Fruit fly (Drosophila melanogaster) Kc167 (cell line): Measurements from ENCODE around the gene CG12783.

Source experiments
- Myc ChIP-seq: fragments of >200 bp; optimal IDR thresholded peaks from 2 replicates; lab custom pipeline; 2017; ENCODE audit warnings: missing external identifiers
- Sin3A ChIP-seq: fragments of >200 bp; optimal IDR thresholded peaks from 2 replicates; lab custom pipeline; 2018; ENCODE audit warnings: missing external identifiers
- h ChIP-seq: fragments of >200 bp; optimal IDR thresholded peaks from 3 replicates; lab custom pipeline; 2018; ENCODE audit warnings: missing external identifiers
- insv ChIP-seq: fragments of >200 bp; optimal IDR thresholded peaks from 3 replicates; lab custom pipeline; 2018; ENCODE audit warnings: missing external identifiers
- psq ChIP-seq: fragments of >200 bp; optimal IDR thresholded peaks from 2 replicates; lab custom pipeline; 2017; ENCODE audit warnings: missing external identifiers
- ttk ChIP-seq: sonication (Bioruptor generic); optimal IDR thresholded peaks from 2 replicates; lab custom pipeline; 2017; ENCODE audit warnings: missing external identifiers

The CG12783 gene

DNA sequence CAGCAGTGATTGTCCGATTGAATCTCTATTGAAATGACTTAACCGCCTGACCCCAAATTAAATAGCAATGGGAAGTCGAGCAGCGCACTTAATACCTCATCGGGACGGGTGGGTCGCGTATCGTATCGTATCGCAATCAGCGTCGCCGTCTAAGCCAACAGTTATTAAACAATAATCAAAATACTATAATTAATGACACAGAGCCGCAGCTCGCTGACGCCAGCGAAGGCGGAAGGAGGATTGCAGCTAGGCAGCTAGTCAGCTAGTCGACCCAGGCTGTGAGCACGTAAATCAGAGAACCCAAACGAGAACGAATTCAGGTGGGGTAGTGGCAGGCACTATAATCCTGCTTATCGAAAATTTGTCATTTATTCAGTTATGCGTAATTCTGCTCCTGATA lies 4.3 kb downstream of the CG12783 start, which contains the start of gene NPF:
TSS of gene NPF (plus strand) at position 301 of the 400 bp plus-strand sequence.
- no peak for TF ChIP-seq h (lab: Kevin White, UChicago)
- no peak for TF ChIP-seq Sin3A
- no peak for TF ChIP-seq ttk (lab: Kevin White, UChicago)
- TF ChIP-seq Myc (lab: Kevin White, UChicago), result no peak
- TF ChIP-seq psq (lab: Kevin White, UChicago), result no peak
- no peak for TF ChIP-seq insv

DNA sequence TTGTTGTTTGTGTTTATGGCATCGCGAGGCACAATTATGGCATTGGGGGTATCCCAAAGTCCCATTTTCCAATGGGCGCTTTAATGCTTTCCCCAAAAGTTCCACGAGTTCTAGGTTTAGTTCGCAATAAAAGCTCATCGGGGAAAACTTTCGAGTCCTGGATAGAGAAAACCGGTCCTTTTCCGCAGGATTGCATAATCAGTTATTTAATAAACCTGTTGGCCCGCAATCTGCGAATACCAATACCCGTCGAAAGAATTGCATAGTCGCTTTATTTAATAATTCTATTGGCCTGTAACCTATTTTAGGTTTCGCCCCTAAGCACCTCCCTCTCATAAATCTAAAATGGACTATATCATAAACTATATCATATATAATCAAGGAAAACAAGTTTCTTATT lies 7.3 kb downstream of the CG12783 start:
- no peak for TF ChIP-seq psq (lab: Kevin White, UChicago)
- TF ChIP-seq h (lab: Kevin White, UChicago), result no peak
- no peak for TF ChIP-seq Sin3A
- TF ChIP-seq ttk (lab: Kevin White, UChicago), result no peak
- TF ChIP-seq Myc (lab: Kevin White, UChicago), result no peak
- no peak for TF ChIP-seq insv

DNA sequence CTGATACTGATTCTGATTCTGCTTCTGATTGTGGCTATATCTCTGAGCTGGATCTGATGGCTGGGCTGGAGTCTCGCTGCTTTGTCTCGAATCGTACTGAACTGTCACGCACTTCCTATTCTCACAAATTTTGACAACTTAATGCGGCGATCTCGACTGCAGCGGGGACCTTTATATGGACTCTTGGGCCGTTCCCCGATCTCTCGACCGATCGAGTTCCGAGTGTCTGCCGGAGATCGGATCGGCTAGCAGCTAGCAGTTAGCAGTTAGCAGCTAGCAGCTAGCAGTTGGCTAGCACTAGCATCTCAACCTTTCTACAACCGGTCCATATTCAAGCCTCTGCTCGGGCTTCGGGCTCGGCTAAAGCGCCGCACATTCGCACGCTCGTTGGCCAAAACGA lies 8.5 kb downstream of the CG12783 start, which contains the start of gene CG10345:
TSS of gene CG10345 (minus strand) at position 147 of the 400 bp plus-strand sequence.
- TF ChIP-seq insv (no peak), h (lab: Kevin White, UChicago) (no peak), Myc (lab: Kevin White, UChicago) (no peak), ttk (lab: Kevin White, UChicago) (no peak), Sin3A (no peak), psq (lab: Kevin White, UChicago) (no peak)

DNA sequence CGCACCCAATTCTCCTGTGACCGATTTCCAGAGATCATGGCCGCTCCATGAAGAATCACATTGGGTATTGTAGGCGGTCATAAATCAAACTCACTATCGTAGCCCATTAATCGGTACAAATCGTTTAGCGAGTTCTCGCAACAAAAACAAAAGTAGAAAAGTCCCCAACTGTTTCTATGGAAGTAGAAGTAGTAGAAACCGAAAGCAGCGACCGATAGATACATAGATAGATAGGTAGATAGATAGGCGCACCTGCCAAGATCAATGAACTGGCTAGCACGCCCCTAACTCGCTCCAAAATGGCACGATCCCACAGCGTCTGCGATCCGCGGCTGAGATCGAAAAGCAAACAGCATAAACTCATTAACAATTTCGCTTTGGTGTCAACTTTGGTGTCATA lies 12.5 kb downstream of the CG12783 start:
- no peak for TF ChIP-seq h (lab: Kevin White, UChicago)
- no peak for TF ChIP-seq Myc (lab: Kevin White, UChicago)
- no peak for TF ChIP-seq Sin3A
- TF ChIP-seq ttk (lab: Kevin White, UChicago), result no peak
- no peak for TF ChIP-seq psq (lab: Kevin White, UChicago)
- no peak for TF ChIP-seq insv

DNA sequence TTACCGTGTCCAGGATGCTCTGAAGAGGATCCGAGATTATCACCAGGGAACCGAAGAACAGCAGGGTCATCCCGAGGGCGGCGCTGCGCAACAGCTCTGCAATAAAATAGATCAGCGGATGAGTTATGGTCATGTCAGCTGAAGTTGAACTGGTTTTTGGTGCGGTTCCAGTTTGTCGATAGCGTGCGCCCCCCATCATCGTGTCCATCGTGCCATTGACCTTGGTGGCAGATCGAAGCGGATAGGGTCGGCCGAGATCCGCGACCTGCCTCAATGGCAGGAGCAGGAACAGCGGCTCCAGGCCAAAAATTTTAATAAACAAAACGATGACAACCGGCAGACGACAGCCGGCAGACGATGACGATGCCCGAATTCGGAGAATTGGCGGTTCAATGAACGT lies 13.6 kb downstream of the CG12783 start:
- TF ChIP-seq insv (no peak), psq (lab: Kevin White, UChicago) (no peak), Sin3A (no peak), h (lab: Kevin White, UChicago) (no peak), Myc (lab: Kevin White, UChicago) (no peak), ttk (lab: Kevin White, UChicago) (no peak)

DNA sequence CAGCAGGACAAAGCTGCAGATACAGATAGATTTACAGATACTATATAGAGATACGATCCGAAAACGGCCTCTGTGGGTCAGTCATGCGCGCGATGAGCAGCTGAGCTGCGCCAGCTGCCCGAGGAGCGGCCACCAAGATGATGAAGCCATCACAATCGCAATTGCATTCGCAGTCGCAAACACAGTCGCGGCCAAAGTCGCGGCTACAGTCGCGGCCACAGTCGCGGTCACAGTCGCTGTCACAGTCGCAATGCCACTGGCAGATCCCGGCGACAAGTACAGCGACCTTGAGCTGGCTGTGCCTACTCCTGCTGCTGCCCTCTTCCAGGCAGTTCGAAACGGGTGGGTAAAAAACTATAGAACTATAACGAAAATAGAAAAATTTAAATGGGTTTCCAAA lies 18.2 kb downstream of the CG12783 start:
- TF ChIP-seq ttk (lab: Kevin White, UChicago), result no peak
- TF ChIP-seq Sin3A, result no peak
- no peak for TF ChIP-seq h (lab: Kevin White, UChicago)
- TF ChIP-seq psq (lab: Kevin White, UChicago), result no peak
- TF ChIP-seq insv, result no peak
- TF ChIP-seq Myc (lab: Kevin White, UChicago), result no peak

DNA sequence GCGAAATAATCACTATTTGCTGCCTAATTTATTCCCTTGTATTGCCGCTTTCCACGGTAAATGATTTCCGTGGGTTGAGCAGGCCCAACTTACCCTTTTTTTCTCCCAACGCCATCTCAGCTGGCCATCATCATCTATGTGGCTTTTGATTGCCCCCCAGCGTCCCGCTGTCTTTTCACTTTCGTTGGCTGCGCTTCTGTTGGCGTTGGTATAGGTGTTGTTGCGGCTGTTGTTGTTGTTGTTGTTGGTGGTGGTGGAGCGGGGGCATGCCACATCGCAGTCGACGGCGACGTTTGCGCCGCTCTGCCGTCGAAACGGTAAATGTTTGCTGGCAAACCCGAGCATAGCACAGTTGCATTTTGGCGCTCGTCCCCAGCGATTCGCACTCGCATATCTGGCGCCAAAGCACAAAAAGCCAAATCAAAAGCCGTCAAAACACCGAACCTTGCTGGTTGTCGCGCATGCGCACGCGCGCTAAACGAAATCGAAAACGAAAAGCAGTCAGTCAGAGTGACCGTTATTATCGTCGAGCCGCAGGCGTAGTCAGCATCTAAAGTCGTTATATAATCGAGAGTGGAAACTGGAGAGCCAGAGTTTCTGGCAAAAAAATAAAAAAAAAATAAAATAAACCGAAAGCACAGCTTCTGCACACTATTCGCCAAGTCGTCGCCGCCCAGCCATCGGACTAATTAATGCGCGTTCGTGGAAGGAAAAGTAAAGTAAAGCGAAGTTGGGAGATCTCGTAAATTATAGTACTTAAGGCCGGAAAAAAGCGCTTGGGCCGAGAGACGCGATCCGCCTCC lies 18.9 kb downstream of the CG12783 start, which contains the start of gene CG14892:
TSS of gene CG14892 (plus strand) at position 359 of the 803 bp plus-strand sequence.
- TF ChIP-seq h (lab: Kevin White, UChicago) (no peak), Myc (lab: Kevin White, UChicago) (no peak), psq (lab: Kevin White, UChicago) (no peak)

DNA sequence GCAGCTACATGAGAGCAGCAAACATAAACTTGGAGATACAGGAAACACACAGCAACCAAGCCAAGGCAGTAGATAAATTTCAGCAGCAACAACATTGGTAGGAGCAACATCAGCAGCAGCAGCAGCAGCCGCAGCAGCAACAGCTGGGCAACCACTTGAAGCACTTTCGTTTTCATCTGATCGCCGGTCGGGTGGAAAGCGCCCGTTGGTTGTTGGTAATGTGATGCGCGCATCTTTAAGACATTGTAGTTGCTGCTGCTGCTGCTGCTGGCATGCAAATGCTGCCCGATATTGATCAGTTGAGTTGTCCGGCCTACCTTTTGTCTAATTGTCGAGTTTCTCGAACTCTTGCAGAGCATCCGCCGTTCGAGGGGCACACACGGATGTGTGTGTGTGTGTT lies 21.8 kb downstream of the CG12783 start:
- TF ChIP-seq ttk (lab: Kevin White, UChicago), result no peak
- no peak for TF ChIP-seq Sin3A
- no peak for TF ChIP-seq psq (lab: Kevin White, UChicago)
- no peak for TF ChIP-seq insv
- no peak for TF ChIP-seq Myc (lab: Kevin White, UChicago)
- TF ChIP-seq h (lab: Kevin White, UChicago), result no peak

DNA sequence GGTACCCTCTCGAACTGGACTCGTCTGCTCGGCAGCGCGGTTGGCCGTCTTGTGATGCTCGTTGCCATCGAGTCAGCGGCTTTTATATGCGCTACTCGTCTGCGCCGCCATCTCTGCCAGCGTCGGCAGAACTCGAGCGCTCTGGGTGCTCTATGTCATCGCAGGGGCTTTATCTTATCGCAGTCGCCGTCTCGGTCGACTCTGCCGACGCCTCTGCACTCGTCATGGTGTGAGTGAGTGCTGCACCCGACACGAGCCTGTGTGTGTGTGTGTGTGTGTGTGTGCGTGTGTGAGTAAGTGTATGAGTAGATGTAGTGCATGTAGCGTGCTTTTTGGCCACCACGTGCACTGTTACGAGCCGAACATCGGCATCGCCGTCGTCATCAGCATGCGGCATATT lies 29.6 kb downstream of the CG12783 start, which contains the start of gene Scp2:
TSS of gene Scp2 (minus strand) at position 59 of the 400 bp plus-strand sequence.
- no peak for TF ChIP-seq insv
- TF ChIP-seq Myc (lab: Kevin White, UChicago), result no peak
- no peak for TF ChIP-seq psq (lab: Kevin White, UChicago)
- no peak for TF ChIP-seq Sin3A
- TF ChIP-seq h (lab: Kevin White, UChicago), result no peak
- no peak for TF ChIP-seq ttk (lab: Kevin White, UChicago)

DNA sequence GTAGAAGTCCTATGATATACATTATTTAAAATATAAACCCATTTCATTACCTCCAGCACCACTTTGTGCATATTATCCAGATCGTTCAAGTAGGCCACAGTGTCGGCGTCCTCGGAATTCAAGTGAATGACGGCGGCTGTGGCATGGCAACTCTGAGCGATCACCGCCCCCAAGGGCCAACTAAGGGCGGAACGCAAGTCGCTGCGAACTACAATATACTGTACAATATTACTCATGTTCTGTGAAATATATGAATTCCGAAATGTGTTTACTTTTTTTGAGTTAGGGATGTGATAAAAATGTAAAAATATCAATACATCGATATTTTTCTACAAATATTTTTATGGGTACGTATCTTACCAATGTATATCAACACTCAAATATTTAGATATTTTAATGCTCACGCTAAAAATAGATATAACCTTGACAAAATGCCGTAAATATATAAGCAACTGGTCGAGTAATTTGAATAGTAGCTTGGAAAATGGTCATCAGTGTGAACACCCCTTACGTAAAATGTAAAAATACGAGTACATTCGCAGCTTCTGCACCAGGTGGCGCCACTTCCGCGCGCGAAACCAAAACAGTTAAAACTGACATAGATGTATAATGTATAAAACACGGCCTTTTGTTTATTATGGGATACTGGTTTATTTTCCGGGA lies 39.6 kb downstream of the CG12783 start, which contains the start of gene CG14903:
TSS of gene CG14903 (minus strand) at position 270 of the 663 bp plus-strand sequence.
- no peak for TF ChIP-seq psq (lab: Kevin White, UChicago)
- TF ChIP-seq ttk (lab: Kevin White, UChicago), result no peak
- TF ChIP-seq Myc (lab: Kevin White, UChicago), result no peak
- no peak for TF ChIP-seq Sin3A
- no peak for TF ChIP-seq insv
- no peak for TF ChIP-seq h (lab: Kevin White, UChicago)

DNA sequence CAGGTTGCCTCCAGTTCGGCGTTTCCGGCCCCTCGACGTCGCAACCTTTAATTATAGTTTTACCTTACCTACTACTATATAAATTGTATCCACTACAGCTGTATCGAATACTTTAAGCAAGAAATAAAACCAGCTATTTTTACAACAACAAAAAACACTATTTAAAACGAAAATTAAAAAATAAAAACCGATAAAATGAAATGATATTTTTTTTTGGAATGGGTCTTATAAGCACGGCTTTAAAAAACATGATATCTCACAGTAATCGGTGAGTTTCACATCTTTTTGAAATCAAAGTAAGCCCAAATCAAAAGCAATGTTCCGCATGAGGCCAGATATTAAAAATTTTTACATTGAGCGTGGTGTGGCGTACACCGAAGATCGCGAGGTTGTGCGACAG lies 42.0 kb downstream of the CG12783 start, which contains the start of gene CG14891:
TSS of gene CG14891 (plus strand) at position 301 of the 400 bp plus-strand sequence.
- TF ChIP-seq Myc (lab: Kevin White, UChicago), result no peak
- no peak for TF ChIP-seq insv
- TF ChIP-seq Sin3A, result no peak
- TF ChIP-seq psq (lab: Kevin White, UChicago), result no peak
- no peak for TF ChIP-seq ttk (lab: Kevin White, UChicago)
- TF ChIP-seq h (lab: Kevin White, UChicago), result no peak

DNA sequence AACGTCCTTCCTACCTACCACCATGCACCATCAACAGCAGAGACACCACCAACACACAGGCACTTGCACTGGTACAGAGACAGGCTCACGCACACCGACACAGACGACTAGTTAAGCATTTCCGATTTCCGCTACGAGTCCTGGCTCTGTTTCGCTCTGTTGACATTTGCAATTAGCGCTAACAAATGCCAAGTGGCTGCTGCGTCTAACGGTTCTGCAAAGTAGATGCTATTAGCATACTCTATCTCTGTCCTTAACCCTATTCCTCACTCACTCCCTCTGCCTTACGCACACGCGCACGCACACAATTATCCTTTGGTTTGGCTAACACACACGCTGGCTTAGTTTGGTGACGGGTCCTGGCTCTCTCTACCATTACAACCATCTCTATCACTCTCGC lies 42.7 kb downstream of the CG12783 start:
- TF ChIP-seq h (lab: Kevin White, UChicago) (no peak), Myc (lab: Kevin White, UChicago) (no peak), insv (no peak), ttk (lab: Kevin White, UChicago) (no peak), Sin3A (no peak), psq (lab: Kevin White, UChicago) (no peak)
